Worm (Caenorhabditis elegans) whole organism, L3 larva: ENCODE measurements around the gene dct-14.

Experiments
- aly-2 ChIP-seq: fragments of 150-350 bp; optimal IDR thresholded peaks from 2 replicates; lab custom pipeline; 2014; ENCODE audit warnings: missing biosample characterization, missing genetic modification characterization
- ama-1 ChIP-seq: fragments of 150-350 bp; optimal IDR thresholded peaks from 2 replicates; lab custom pipeline; 2018
- ceh-16 ChIP-seq: sonication (generic microtip); optimal IDR thresholded peaks from 2 replicates; lab custom pipeline; 2017; ENCODE audit warnings: missing biosample characterization, missing genetic modification characterization
- ceh-28 ChIP-seq: fragments of 150-350 bp; optimal IDR thresholded peaks from 2 replicates; lab custom pipeline; 2014; ENCODE audit warnings: missing biosample characterization, missing genetic modification reagents, missing genetic modification characterization
- ceh-82 ChIP-seq: fragments of 150-350 bp; optimal IDR thresholded peaks from 2 replicates; lab custom pipeline; 2014; ENCODE audit warnings: missing biosample characterization, missing genetic modification characterization
- ceh-9 ChIP-seq: sonication (generic microtip); optimal IDR thresholded peaks from 2 replicates; lab custom pipeline; 2018; ENCODE audit warnings: missing biosample characterization, missing genetic modification characterization
- daf-12 ChIP-seq: fragments of 150-350 bp; optimal IDR thresholded peaks from 2 replicates; lab custom pipeline; 2014; ENCODE audit warnings: missing biosample characterization, missing genetic modification reagents, missing genetic modification characterization
- egl-27 ChIP-seq: sonication (generic microtip); optimal IDR thresholded peaks from 4 replicates; lab custom pipeline; 2017; ENCODE audit warnings: missing biosample characterization, missing genetic modification reagents, missing genetic modification characterization
- egl-5 ChIP-seq: fragments of 150-350 bp; optimal IDR thresholded peaks from 2 replicates; lab custom pipeline; 2017; ENCODE audit warnings: missing biosample characterization, missing genetic modification reagents, missing genetic modification characterization, inconsistent platforms
- elt-2 ChIP-seq: sonication (generic microtip); optimal IDR thresholded peaks from 2 replicates; lab custom pipeline; 2016; ENCODE audit warnings: missing genetic modification reagents, mild to moderate bottlenecking, missing genetic modification characterization, missing compliant biosample characterization
- elt-3 ChIP-seq, 3 experiments: fragments of 150-350 bp in 1 of 3; sonication (generic microtip) in 2 of 3; optimal IDR thresholded peaks; 2 replicates in 2 of 3; 4 replicates in 1 of 3; lab custom pipeline; 2014 to 2017; ENCODE audit warnings: missing biosample characterization in 3 of 3, missing genetic modification characterization in 3 of 3
- eor-1 ChIP-seq, 2 experiments: fragments of 150-350 bp; optimal IDR thresholded peaks; 2 replicates each; lab custom pipeline; 2014 to 2018; ENCODE audit warnings: missing biosample characterization in 2 of 2, missing genetic modification characterization in 2 of 2
- fkh-10 ChIP-seq: sonication (generic microtip); optimal IDR thresholded peaks from 2 replicates; lab custom pipeline; 2017; ENCODE audit warnings: missing biosample characterization, missing genetic modification reagents, missing genetic modification characterization
- fkh-2 ChIP-seq: fragments of 150-350 bp; optimal IDR thresholded peaks from 2 replicates; lab custom pipeline; 2014; ENCODE audit warnings: missing biosample characterization, missing genetic modification reagents, missing genetic modification characterization
- jun-1 ChIP-seq: fragments of 150-350 bp; optimal IDR thresholded peaks from 2 replicates; lab custom pipeline; 2014; ENCODE audit warnings: missing biosample characterization, missing genetic modification reagents, missing genetic modification characterization
- lin-15B ChIP-seq: fragments of 150-350 bp; optimal IDR thresholded peaks from 2 replicates; lab custom pipeline; 2014; ENCODE audit warnings: missing biosample characterization, missing genetic modification characterization
- lin-39 ChIP-seq: fragments of 150-350 bp; optimal IDR thresholded peaks from 2 replicates; lab custom pipeline; 2018; ENCODE audit warnings: missing biosample characterization, missing genetic modification reagents, missing genetic modification characterization
- lsy-12 ChIP-seq: sonication (generic microtip); optimal IDR thresholded peaks from 2 replicates; lab custom pipeline; 2016; ENCODE audit warnings: mild to moderate bottlenecking, missing genetic modification characterization, missing compliant biosample characterization
- mdl-1 ChIP-seq: fragments of 150-350 bp; optimal IDR thresholded peaks from 2 replicates; lab custom pipeline; 2014; ENCODE audit warnings: missing biosample characterization, missing genetic modification characterization
- mml-1 ChIP-seq: fragments of 150-350 bp; sonication (generic microtip); optimal IDR thresholded peaks from 3 replicates; lab custom pipeline; 2014; ENCODE audit warnings: missing biosample characterization, missing genetic modification characterization
- nfya-1 ChIP-seq: sonication (generic microtip); optimal IDR thresholded peaks from 2 replicates; lab custom pipeline; 2017; ENCODE audit warnings: missing genetic modification characterization, mild to moderate bottlenecking, missing compliant biosample characterization, antibody characterized with exemption, moderate library complexity; ENCODE audit not compliant: insufficient read depth
- nhr-11 ChIP-seq: fragments of 150-350 bp; optimal IDR thresholded peaks from 2 replicates; lab custom pipeline; 2014; ENCODE audit warnings: missing biosample characterization, missing genetic modification characterization
- nhr-12 ChIP-seq: fragments of 150-350 bp; optimal IDR thresholded peaks from 2 replicates; lab custom pipeline; 2014; ENCODE audit warnings: missing biosample characterization, missing genetic modification characterization
- nhr-25 ChIP-seq: sonication (generic microtip); optimal IDR thresholded peaks from 2 replicates; lab custom pipeline; 2017; ENCODE audit warnings: missing biosample characterization, missing genetic modification characterization
- nhr-43 ChIP-seq: sonication (generic microtip); optimal IDR thresholded peaks from 2 replicates; lab custom pipeline; 2016; ENCODE audit warnings: mild to moderate bottlenecking, missing genetic modification characterization, missing compliant biosample characterization; ENCODE audit not compliant: poor library complexity, severe bottlenecking
- nhr-67 ChIP-seq: fragments of 150-350 bp; optimal IDR thresholded peaks from 2 replicates; lab custom pipeline; 2014; ENCODE audit warnings: missing biosample characterization, missing genetic modification characterization
- nhr-76 ChIP-seq: fragments of 150-350 bp; sonication (generic microtip); optimal IDR thresholded peaks from 5 replicates; lab custom pipeline; 2014; ENCODE audit warnings: missing biosample characterization, missing genetic modification characterization
- pha-4 ChIP-seq: fragments of 150-350 bp; optimal IDR thresholded peaks from 2 replicates; lab custom pipeline; 2014; ENCODE audit warnings: missing biosample characterization, missing genetic modification reagents, missing genetic modification characterization
- pqm-1 ChIP-seq: fragments of 150-350 bp; optimal IDR thresholded peaks from 2 replicates; lab custom pipeline; 2017; ENCODE audit warnings: missing biosample characterization, missing genetic modification characterization, inconsistent platforms
- sea-2 ChIP-seq: fragments of 150-350 bp; sonication (generic microtip); optimal IDR thresholded peaks from 4 replicates; lab custom pipeline; 2014; ENCODE audit warnings: missing biosample characterization, missing genetic modification reagents, missing genetic modification characterization
- skn-1 ChIP-seq: fragments of 150-350 bp; optimal IDR thresholded peaks from 2 replicates; lab custom pipeline; 2014; ENCODE audit warnings: missing biosample characterization, missing genetic modification characterization
- snpc-4 ChIP-seq: fragments of 150-350 bp; optimal IDR thresholded peaks from 2 replicates; lab custom pipeline; 2014; ENCODE audit warnings: missing biosample characterization, missing genetic modification characterization
- tbx-2 ChIP-seq: sonication (generic microtip); optimal IDR thresholded peaks from 2 replicates; lab custom pipeline; 2016; ENCODE audit warnings: mild to moderate bottlenecking, missing genetic modification characterization, missing compliant biosample characterization
- unc-62 ChIP-seq: fragments of 150-350 bp; sonication (generic microtip); optimal IDR thresholded peaks from 4 replicates; lab custom pipeline; 2014; ENCODE audit warnings: missing biosample characterization, missing genetic modification reagents, missing genetic modification characterization
- zag-1 ChIP-seq: fragments of 150-350 bp; optimal IDR thresholded peaks from 2 replicates; lab custom pipeline; 2014; ENCODE audit warnings: missing biosample characterization, missing genetic modification characterization
- ztf-11 ChIP-seq: fragments of 150-350 bp; optimal IDR thresholded peaks from 2 replicates; lab custom pipeline; 2014; ENCODE audit warnings: missing biosample characterization, missing genetic modification characterization
- ztf-4 ChIP-seq: fragments of 150-350 bp; optimal IDR thresholded peaks from 2 replicates; lab custom pipeline; 2014; ENCODE audit warnings: missing biosample characterization, missing genetic modification characterization

The dct-14 gene

ce11 chrV:20539055-20539454 is 38.8 kb upstream of the dct-14 start, which contains the start of gene Y38H6C.16:
TSS of gene Y38H6C.16 (minus strand) at chrV:20539347.
- no peak for TF ChIP-seq fkh-10 (GFP tag; lab: Kevin White, UChicago)
- TF ChIP-seq nhr-25 (tag; lab: Kevin White, UChicago) = peak; percentile 49

- TF ChIP-seq aly-2 (no peak), ama-1 (lab: Kevin White, UChicago) (no peak), nhr-25 (tag; lab: Kevin White, UChicago) (no peak), snpc-4 (tag; lab: Kevin White, UChicago) (no peak), egl-5 (no peak), ceh-16 (tag; lab: Kevin White, UChicago) (no peak), ceh-9 (tag; lab: Kevin White, UChicago) (no peak), lin-15B (tag; lab: Kevin White, UChicago) (no peak), elt-3 (tag; optimal IDR thresholded peaks at IDR 0.05; lab: Kevin White, UChicago) (no peak), tbx-2 (tag; lab: Kevin White, UChicago) (no peak), ceh-82 (tag; lab: Kevin White, UChicago) (no peak), unc-62 (no peak), ztf-4 (no peak), mdl-1 (no peak)
Observed at ce11 chrV:20536208-20536607, 35.9 kb upstream of the dct-14 start, which contains the start of gene Y38H6C.15. TSS of gene Y38H6C.15 (minus strand) at chrV:20536308.

DNA sequence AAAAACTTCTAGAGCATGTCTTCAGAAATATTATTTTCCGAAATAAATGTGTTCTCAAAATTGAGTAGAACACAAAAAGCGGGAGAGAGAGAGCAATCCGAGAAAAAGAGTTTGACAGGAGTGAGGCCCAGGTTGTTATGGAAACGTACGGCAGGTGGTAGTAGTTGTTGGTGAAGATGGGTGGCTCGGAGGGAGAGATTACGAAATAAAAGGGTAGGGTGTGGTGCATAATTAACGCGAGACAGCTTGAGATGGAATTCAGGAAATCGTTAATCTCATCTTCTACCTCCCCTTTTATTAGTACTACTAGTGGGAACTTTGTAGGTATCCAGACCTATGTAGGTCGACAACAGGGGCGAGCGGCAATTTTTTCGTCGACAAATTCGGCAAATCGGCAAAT is 33.8 kb upstream of the dct-14 start, which contains the start of gene famh-161:
TSS of gene famh-161 (minus strand) at position 101 of the 400 bp plus-strand sequence.
- no peak for TF ChIP-seq ceh-28 (tag; lab: Kevin White, UChicago)

ce11 chrV:20527493-20527892 is 27.2 kb upstream of the dct-14 start, which contains the start of gene Y38H6C.13:
TSS of gene Y38H6C.13 (plus strand) at chrV:20527793.
- TF ChIP-seq sea-2 (GFP tag; lab: Kevin White, UChicago) = no peak
- no peak for TF ChIP-seq nfya-1 (tag; lab: Kevin White, UChicago)
- no peak for TF ChIP-seq daf-12 (tag; lab: Kevin White, UChicago)
- no peak for TF ChIP-seq egl-5
- TF ChIP-seq nhr-12 (tag; lab: Kevin White, UChicago) = no peak
- no peak for TF ChIP-seq fkh-10 (GFP tag; lab: Kevin White, UChicago)
- TF ChIP-seq elt-2 (tag; lab: Kevin White, UChicago) = no peak
- TF ChIP-seq snpc-4 (tag; lab: Kevin White, UChicago) = no peak
- no peak for TF ChIP-seq nhr-11 (tag; lab: Kevin White, UChicago)
- TF ChIP-seq mml-1 = no peak
- TF ChIP-seq fkh-2 (tag; lab: Kevin White, UChicago) = no peak
- TF ChIP-seq tbx-2 (tag; lab: Kevin White, UChicago) = no peak
- TF ChIP-seq ztf-11 (tag; lab: Kevin White, UChicago) = no peak
- TF ChIP-seq ceh-82 (tag; lab: Kevin White, UChicago) = no peak
- TF ChIP-seq pha-4 = no peak
- no peak for TF ChIP-seq nhr-76
- TF ChIP-seq zag-1 (tag; lab: Kevin White, UChicago) = no peak
- TF ChIP-seq eor-1 (tag; optimal IDR thresholded peaks at IDR 0.05; lab: Kevin White, UChicago) = no peak
- TF ChIP-seq ztf-4 = no peak
- TF ChIP-seq aly-2 = no peak

ce11 chrV:20525816-20526459 is 25.6 kb upstream of the dct-14 start, which contains the start of the genes srh-166 and Y38H6C.24:
TSS of gene srh-166 (minus strand) at chrV:20525866.
TSS of gene Y38H6C.24 (plus strand) at chrV:20526435.
- TF ChIP-seq skn-1 (tag; lab: Kevin White, UChicago) = peak; percentile 41
- no peak for TF ChIP-seq fkh-2 (tag; lab: Kevin White, UChicago)
- no peak for TF ChIP-seq nhr-43 (tag; lab: Kevin White, UChicago)
- TF ChIP-seq ceh-16 (tag; lab: Kevin White, UChicago) = no peak
- TF ChIP-seq pqm-1 (tag; lab: Kevin White, UChicago) = peak; percentile 89
- TF ChIP-seq nhr-67 (tag; lab: Kevin White, UChicago) = no peak
- no peak for TF ChIP-seq egl-27 (tag; lab: Kevin White, UChicago)
- peak; percentile 82 for TF ChIP-seq elt-2 (tag; lab: Kevin White, UChicago)
- TF ChIP-seq jun-1 = peak; percentile 52
- no peak for TF ChIP-seq ztf-11 (tag; lab: Kevin White, UChicago)
- TF ChIP-seq lsy-12 (tag; lab: Kevin White, UChicago) = no peak
- no peak for TF ChIP-seq mdl-1
- no peak for TF ChIP-seq ceh-28 (tag; lab: Kevin White, UChicago)
- no peak for TF ChIP-seq ceh-9 (tag; lab: Kevin White, UChicago)
- TF ChIP-seq lin-39 (tag; lab: Kevin White, UChicago) = no peak
- TF ChIP-seq snpc-4 (tag; lab: Kevin White, UChicago) = no peak
- TF ChIP-seq ztf-4 = no peak
- no peak for TF ChIP-seq ceh-82 (tag; lab: Kevin White, UChicago)
